Worm (Caenorhabditis elegans): Measurements from ENCODE around the gene C37C3.9.

DNA sequence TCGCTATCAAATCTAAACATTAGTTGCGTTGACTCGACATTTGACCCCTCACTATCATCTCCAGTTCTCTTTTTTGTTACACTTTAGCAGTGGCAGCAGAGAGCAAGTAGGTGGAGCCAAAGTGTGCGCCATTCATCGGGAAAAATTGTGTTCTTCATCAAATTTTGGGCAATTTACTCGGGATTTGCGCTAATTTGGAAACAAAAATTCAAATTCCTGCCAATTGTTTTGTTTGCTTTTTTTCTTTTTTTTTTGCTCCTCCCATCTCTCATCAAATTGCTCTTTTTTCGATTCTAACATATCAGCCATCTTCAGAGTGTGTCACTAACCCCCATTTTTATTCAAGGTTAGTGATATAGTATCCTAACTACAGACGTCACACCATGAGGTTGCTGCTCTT is 27.6 kb downstream of the C37C3.9 start, which contains the start of gene mig-6:
- TF ChIP-seq ceh-36 (tag; optimal IDR thresholded peaks at IDR 0.05) (no peak), ceh-13 (GFP tag; optimal IDR thresholded peaks at IDR 0.05) (no peak), flt-1 (GFP tag; IDR thresholded peaks at IDR 0.05) (no peak), ama-1 (optimal IDR thresholded peaks at IDR 0.05) (no peak), pes-1 (GFP tag; IDR thresholded peaks at IDR 0.05) (no peak), hmg-4 (GFP tag; optimal IDR thresholded peaks at IDR 0.05) (no peak), hmbx-1 (tag; optimal IDR thresholded peaks at IDR 0.05) (no peak), scrt-1 (GFP tag; IDR thresholded peaks at IDR 0.05) (no peak), aly-1 (tag; optimal IDR thresholded peaks at IDR 0.05) (no peak), F13C5.2 (tag; optimal IDR thresholded peaks at IDR 0.05) (no peak), ets-7 (tag; optimal IDR thresholded peaks at IDR 0.05) (no peak), tbx-11 (GFP tag; IDR thresholded peaks at IDR 0.05) (no peak), sea-1 (GFP tag; conservative IDR thresholded peaks at IDR 0.05) (no peak)

Measured in whole organism, early embryonic.